Worm (Caenorhabditis elegans): ENCODE results near the gene F21A3.3.
A peak's percentile ranks its signal among the peaks of the same experiment; 100 is the strongest.

F21A3.3 gene

ce11 chrV:15536320-15536719 is 18.8 kb downstream of the F21A3.3 start, which contains the start of gene F21A3.4:
TSS of gene F21A3.4 (plus strand) at chrV:15536620.
- no peak for TF ChIP-seq egl-27 (tag; optimal IDR thresholded peaks at IDR 0.05)

- TF ChIP-seq R02D3.7 (tag; optimal IDR thresholded peaks at IDR 0.05) (no peak), sma-9 (GFP tag; optimal IDR thresholded peaks at IDR 0.05) (no peak), sma-9 (tag; optimal IDR thresholded peaks at IDR 0.05) (no peak)
Measured at ce11 chrV:15537923-15538322, 20.4 kb downstream of the F21A3.3 start, which contains the start of gene prde-1. TSS of gene prde-1 (plus strand) at chrV:15538244.

- no peak for TF ChIP-seq R02D3.7 (tag; optimal IDR thresholded peaks at IDR 0.05)
- no peak for TF ChIP-seq mdl-1 (tag; optimal IDR thresholded peaks at IDR 0.05)
Measured at ce11 chrV:15543252-15543651, 25.7 kb downstream of the F21A3.3 start.

ce11 chrV:15544898-15545297 is 27.4 kb downstream of the F21A3.3 start, which contains the start of gene glb-14:
TSS of gene glb-14 (minus strand) at chrV:15544994.
- no peak for TF ChIP-seq nhr-10 (tag; optimal IDR thresholded peaks at IDR 0.05)
- no peak for TF ChIP-seq sma-3 (GFP tag; optimal IDR thresholded peaks at IDR 0.05)
- TF ChIP-seq ZK546.5 (tag; optimal IDR thresholded peaks at IDR 0.05) = no peak
- TF ChIP-seq elt-3 (tag; optimal IDR thresholded peaks at IDR 0.05) = no peak
- no peak for TF ChIP-seq lin-11 (tag; optimal IDR thresholded peaks at IDR 0.05)
- TF ChIP-seq ztf-4 (tag; optimal IDR thresholded peaks at IDR 0.05) = no peak
- TF ChIP-seq R02D3.7 (tag; optimal IDR thresholded peaks at IDR 0.05) = no peak

ce11 chrV:15547727-15548126 is 30.2 kb downstream of the F21A3.3 start:
- TF ChIP-seq sem-4 (tag; optimal IDR thresholded peaks at IDR 0.05) = no peak
- TF ChIP-seq egl-27 (tag; optimal IDR thresholded peaks at IDR 0.05) = no peak
- no peak for TF ChIP-seq nhr-21 (tag; optimal IDR thresholded peaks at IDR 0.05)
- no peak for TF ChIP-seq sma-9 (GFP tag; optimal IDR thresholded peaks at IDR 0.05)
- TF ChIP-seq sma-9 (tag; optimal IDR thresholded peaks at IDR 0.05) = no peak
- TF ChIP-seq nhr-10 (tag; optimal IDR thresholded peaks at IDR 0.05) = no peak

ce11 chrV:15550408-15550807 is 32.9 kb downstream of the F21A3.3 start:
- TF ChIP-seq peb-1 (tag; optimal IDR thresholded peaks at IDR 0.05) (no peak), sma-9 (GFP tag; optimal IDR thresholded peaks at IDR 0.05) (no peak), sma-9 (tag; optimal IDR thresholded peaks at IDR 0.05) (no peak), ztf-11 (tag; optimal IDR thresholded peaks at IDR 0.05) (no peak), zag-1 (tag; optimal IDR thresholded peaks at IDR 0.05) (no peak), sem-4 (tag; optimal IDR thresholded peaks at IDR 0.05) (no peak), mdl-1 (tag; optimal IDR thresholded peaks at IDR 0.05) (no peak), mab-5 (tag; optimal IDR thresholded peaks at IDR 0.05) (no peak), nhr-12 (tag; optimal IDR thresholded peaks at IDR 0.05) (no peak), blmp-1 (tag; optimal IDR thresholded peaks at IDR 0.05; ENCODE audit: insufficient read depth) (no peak), lin-11 (tag; optimal IDR thresholded peaks at IDR 0.05) (no peak), unc-39 (tag; optimal IDR thresholded peaks at IDR 0.05) (no peak)

- TF ChIP-seq fos-1 (tag; optimal IDR thresholded peaks at IDR 0.05) (peak; percentile 23), ZK546.5 (tag; optimal IDR thresholded peaks at IDR 0.05) (no peak), nhr-6 (tag; optimal IDR thresholded peaks at IDR 0.05) (no peak), nhr-129 (tag; optimal IDR thresholded peaks at IDR 0.05) (peak; percentile 58), C34F6.9 (tag; optimal IDR thresholded peaks at IDR 0.05) (peak; percentile 25), sma-3 (GFP tag; optimal IDR thresholded peaks at IDR 0.05) (peak; percentile 5), elt-1 (tag; optimal IDR thresholded peaks at IDR 0.05) (no peak), nhr-237 (tag; optimal IDR thresholded peaks at IDR 0.05) (no peak), sma-9 (GFP tag; optimal IDR thresholded peaks at IDR 0.05) (peak; percentile 57), sma-9 (tag; optimal IDR thresholded peaks at IDR 0.05) (no peak), unc-55 (GFP tag; optimal IDR thresholded peaks at IDR 0.05) (peak; percentile 13), lsy-2 (tag; optimal IDR thresholded peaks at IDR 0.05) (peak; percentile 39 to 44), unc-39 (tag; optimal IDR thresholded peaks at IDR 0.05) (no peak), lin-13 (GFP tag; optimal IDR thresholded peaks at IDR 0.05) (peak; percentile 59), Y55F3AM.14 (GFP tag; optimal IDR thresholded peaks at IDR 0.05) (peak; percentile 33), gmeb-1 (tag; optimal IDR thresholded peaks at IDR 0.05) (peak; percentile 56), mdl-1 (tag; optimal IDR thresholded peaks at IDR 0.05) (no peak), alr-1 (tag; optimal IDR thresholded peaks at IDR 0.05) (no peak)
Measured at ce11 chrV:15551642-15552041, 34.1 kb downstream of the F21A3.3 start.

Measured in whole organism, L2 larva.